Fruit fly (Drosophila melanogaster): ENCODE measurements around the gene mIF2.

mIF2 gene

dm6 chr3R:28586224-28586623 is 41.6 kb upstream of the mIF2 start:
- TF ChIP-seq NFAT (GFP tag; IDR thresholded peaks at IDR 0.05), result no peak
- TF ChIP-seq zen (tag; optimal IDR thresholded peaks at IDR 0.05), result peak; percentile 85
- no peak for TF ChIP-seq CG14441 (GFP tag; IDR thresholded peaks at IDR 0.05)
- peak; percentile 97 for TF ChIP-seq cad (GFP tag; optimal IDR thresholded peaks at IDR 0.05)
- peak; percentile 50 for TF ChIP-seq CG7271 (tag; optimal IDR thresholded peaks at IDR 0.05)
- peak; percentile 56 for TF ChIP-seq Kr (GFP tag; optimal IDR thresholded peaks at IDR 0.05)
- peak; percentile 81 for TF ChIP-seq D (optimal IDR thresholded peaks at IDR 0.05)
- TF ChIP-seq D (GFP tag; optimal IDR thresholded peaks at IDR 0.05), result no peak
- peak; percentile 19 for TF ChIP-seq CG8290 (GFP tag; optimal IDR thresholded peaks at IDR 0.05)
- TF ChIP-seq CG8290 (tag; optimal IDR thresholded peaks at IDR 0.05), result no peak
- TF ChIP-seq danr (GFP tag; IDR thresholded peaks at IDR 0.05), result no peak

- peak; percentile 86 for TF ChIP-seq CG17359 (tag; optimal IDR thresholded peaks at IDR 0.05)
- peak; percentile 53; the same call in 1 of the 2 replicates for TF ChIP-seq CG3847 (GFP tag; IDR thresholded peaks at IDR 0.05)
- TF ChIP-seq CG9437 (GFP tag; optimal IDR thresholded peaks at IDR 0.05), result peak; percentile 42
- TF ChIP-seq CG8359 (GFP tag; optimal IDR thresholded peaks at IDR 0.05; ENCODE audit: borderline replicate concordance), result peak; percentile 83
- 0 out of 2 replicates have a peak, but pooled peaks have one; percentile 22 for TF ChIP-seq nerfin-2 (GFP tag; IDR thresholded peaks at IDR 0.05; ENCODE audit: partially characterized antibody)
- peak; percentile 91 for TF ChIP-seq cwo (GFP tag; optimal IDR thresholded peaks at IDR 0.05)
- peak; percentile 84 for TF ChIP-seq vvl (GFP tag; IDR thresholded peaks at IDR 0.05)
- TF ChIP-seq CG9727 (GFP tag; optimal IDR thresholded peaks at IDR 0.05), result peak; percentile 97
- peak; percentile 90 for TF ChIP-seq otp (GFP tag; IDR thresholded peaks at IDR 0.05)
- TF ChIP-seq CG10979 (tag; optimal IDR thresholded peaks at IDR 0.05), result peak; percentile 41
- TF ChIP-seq p53 (GFP tag; optimal IDR thresholded peaks at IDR 0.05), result peak; percentile 78
- peak; percentile 66; the same call in 1 of the 3 replicates for TF ChIP-seq dysf (GFP tag; IDR thresholded peaks at IDR 0.05)
- peak; percentile 62; the same call in 1 of the 2 replicates for TF ChIP-seq danr (GFP tag; IDR thresholded peaks at IDR 0.05)
- TF ChIP-seq Hr78 (GFP tag; optimal IDR thresholded peaks at IDR 0.05), result peak in 1 of 2 experiments; percentile 17
- TF ChIP-seq sqz (GFP tag; optimal IDR thresholded peaks at IDR 0.05), result peak; percentile 83
- TF ChIP-seq btn (GFP tag; optimal IDR thresholded peaks at IDR 0.05), result peak; percentile 91
- peak; percentile 4 for TF ChIP-seq CG30431 (GFP tag; optimal IDR thresholded peaks at IDR 0.05)
- TF ChIP-seq tap (tag; optimal IDR thresholded peaks at IDR 0.05), result peak; percentile 80
- TF ChIP-seq Dip3 (GFP tag; optimal IDR thresholded peaks at IDR 0.05), result peak; percentile 89
- TF ChIP-seq CG17829 (tag; optimal IDR thresholded peaks at IDR 0.05), result peak; percentile 73
- no peak for TF ChIP-seq stwl (tag; optimal IDR thresholded peaks at IDR 0.05)
- peak; percentile 98 for TF ChIP-seq CG6813 (GFP tag; optimal IDR thresholded peaks at IDR 0.05)
- TF ChIP-seq CG4854 (GFP tag; optimal IDR thresholded peaks at IDR 0.05), result peak; percentile 95
- TF ChIP-seq Chrac-16 (GFP tag; optimal IDR thresholded peaks at IDR 0.05), result peak; percentile 30
- TF ChIP-seq Gug (GFP tag; IDR thresholded peaks at IDR 0.05), result no peak
- peak; percentile 93 for TF ChIP-seq CG1832 (GFP tag; optimal IDR thresholded peaks at IDR 0.05)
- TF ChIP-seq CG14860 (GFP tag; IDR thresholded peaks at IDR 0.05; ENCODE audit: partially characterized antibody), result no peak
- TF ChIP-seq CG15011 (GFP tag; optimal IDR thresholded peaks at IDR 0.05), result peak; percentile 96
- peak; percentile 89 for TF ChIP-seq Mes4 (GFP tag; optimal IDR thresholded peaks at IDR 0.05)
- peak; percentile 95 for TF ChIP-seq Sox100B (GFP tag; optimal IDR thresholded peaks at IDR 0.05)
- TF ChIP-seq ro (GFP tag; IDR thresholded peaks at IDR 0.05), result no peak
- TF ChIP-seq CG6791 (GFP tag; IDR thresholded peaks at IDR 0.05; ENCODE audit: partially characterized antibody), result no peak
- peak; percentile 90 for TF ChIP-seq CG18764 (GFP tag; optimal IDR thresholded peaks at IDR 0.05)
- TF ChIP-seq CG2712 (tag; optimal IDR thresholded peaks at IDR 0.05), result peak; percentile 62
- peak; percentile 85 for TF ChIP-seq CG10274 (GFP tag; optimal IDR thresholded peaks at IDR 0.05)
- peak; percentile 89 for TF ChIP-seq bab2 (GFP tag; optimal IDR thresholded peaks at IDR 0.05)
- TF ChIP-seq hkb (optimal IDR thresholded peaks at IDR 0.05), result no peak
- peak; percentile 96 for TF ChIP-seq hkb (GFP tag; IDR thresholded peaks at IDR 0.05)
Measured at dm6 chr3R:28585076-28585821, 40.6 kb upstream of the mIF2 start, which contains the start of gene fkh. Gene fkh, minus strand, starts transcription at chr3R:28585264.

Measured in whole organism, embryonic.